Fruit fly (Drosophila melanogaster) Kc167 (cell line): ENCODE results near the gene CG14882.

Source experiments
- Sin3A ChIP-seq: fragments of >200 bp; optimal IDR thresholded peaks from 2 replicates; lab custom pipeline; 2018; ENCODE audit warnings: missing external identifiers
- h ChIP-seq: fragments of >200 bp; optimal IDR thresholded peaks from 3 replicates; lab custom pipeline; 2018; ENCODE audit warnings: missing external identifiers
- psq ChIP-seq: fragments of >200 bp; optimal IDR thresholded peaks from 2 replicates; lab custom pipeline; 2017; ENCODE audit warnings: missing external identifiers
- ttk ChIP-seq: sonication (Bioruptor generic); optimal IDR thresholded peaks from 2 replicates; lab custom pipeline; 2017; ENCODE audit warnings: missing external identifiers

DNA sequence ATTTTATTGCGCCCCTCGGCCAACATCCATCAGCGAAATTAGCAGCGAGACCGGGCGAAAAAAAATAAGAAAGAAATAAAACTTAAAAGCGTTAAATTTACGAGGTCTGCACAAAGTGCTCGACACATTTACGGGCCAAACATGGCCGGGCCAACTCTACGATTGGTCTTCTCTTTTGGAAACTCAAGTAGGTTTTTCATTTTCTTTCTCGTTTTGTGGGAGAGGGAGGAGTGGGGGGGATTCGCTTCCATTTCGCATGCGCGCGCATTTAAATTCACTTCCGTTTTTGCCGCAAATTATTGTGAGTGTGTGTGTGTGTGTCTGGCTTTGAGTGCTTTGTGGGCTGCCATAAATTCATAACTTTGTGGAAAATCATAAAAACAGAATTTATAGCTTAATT is 15.5 kb upstream of the CG14882 start:
- no peak for TF ChIP-seq Sin3A
- no peak for TF ChIP-seq ttk (lab: Kevin White, UChicago)
- TF ChIP-seq h (lab: Kevin White, UChicago) = no peak
- no peak for TF ChIP-seq psq (lab: Kevin White, UChicago)
